Fruit fly (Drosophila melanogaster): ENCODE measurements around the gene Acer.

Gene Acer

dm6 chr2L:8534515-8535295 lies 13.0 kb downstream of the Acer start (continued):
- TF ChIP-seq lmd (GFP tag; IDR thresholded peaks at IDR 0.05) (peak; percentile 95), CG3995 (GFP tag; optimal IDR thresholded peaks at IDR 0.05) (peak; percentile 20), fd96Cb (tag; optimal IDR thresholded peaks at IDR 0.05) (peak; percentile 98), Scr (GFP tag; IDR thresholded peaks at IDR 0.05; ENCODE audit: partially characterized antibody) (peak; percentile 41), CrebB (tag; optimal IDR thresholded peaks at IDR 0.05) (peak; percentile 92), tup (GFP tag; optimal IDR thresholded peaks at IDR 0.05) (peak; percentile 81), CoRest (tag; optimal IDR thresholded peaks at IDR 0.05) (peak; percentile 97), p53 (GFP tag; optimal IDR thresholded peaks at IDR 0.05) (peak; percentile 57), YL-1 (GFP tag; optimal IDR thresholded peaks at IDR 0.05) (peak; percentile 80), CG3281 (GFP tag; optimal IDR thresholded peaks at IDR 0.05) (peak; percentile 90), CG4730 (GFP tag; IDR thresholded peaks at IDR 0.05) (peak; percentile 87), lov (optimal IDR thresholded peaks at IDR 0.05) (no peak), lov (GFP tag; IDR thresholded peaks at IDR 0.05) (peak; percentile 86; the same call in 2 of the 3 replicates), NC2α (GFP tag; optimal IDR thresholded peaks at IDR 0.05) (peak; percentile 57), CG16813 (GFP tag; IDR thresholded peaks at IDR 0.05; ENCODE audit: partially characterized antibody) (no peak), az2 (GFP tag; optimal IDR thresholded peaks at IDR 0.05) (peak; percentile 95), dysf (GFP tag; IDR thresholded peaks at IDR 0.05) (peak; percentile 95), CG12391 (tag; optimal IDR thresholded peaks at IDR 0.05) (peak; percentile 96), Abd-B (GFP tag; optimal IDR thresholded peaks at IDR 0.05) (peak; percentile 96), Dref (GFP tag; IDR thresholded peaks at IDR 0.05) (no peak), ro (GFP tag; IDR thresholded peaks at IDR 0.05) (peak; percentile 90), zen (tag; optimal IDR thresholded peaks at IDR 0.05) (peak; percentile 89), CG7357 (GFP tag; IDR thresholded peaks at IDR 0.05) (peak; percentile 89), CG12236 (GFP tag; optimal IDR thresholded peaks at IDR 0.05) (peak; percentile 71), CG12219 (GFP tag; optimal IDR thresholded peaks at IDR 0.05) (peak; percentile 97), CG8089 (GFP tag; optimal IDR thresholded peaks at IDR 0.05) (peak; percentile 83), CG17912 (GFP tag; optimal IDR thresholded peaks at IDR 0.05) (peak; percentile 85), CG13123 (GFP tag; optimal IDR thresholded peaks at IDR 0.05) (peak; percentile 87), HLH4C (GFP tag; IDR thresholded peaks at IDR 0.05; ENCODE audit: partially characterized antibody) (0 out of 3 replicates have a peak, but pooled peaks have one; percentile 54), mirr (GFP tag; optimal IDR thresholded peaks at IDR 0.05) (peak; percentile 56), scrt (GFP tag; optimal IDR thresholded peaks at IDR 0.05) (peak; percentile 85), CG1602 (GFP tag; optimal IDR thresholded peaks at IDR 0.05) (peak; percentile 93), C15 (GFP tag; IDR thresholded peaks at IDR 0.05) (peak; percentile 68; the same call in 1 of the 3 replicates), CG14965 (GFP tag; optimal IDR thresholded peaks at IDR 0.05; ENCODE audit: borderline replicate concordance) (no peak), CG6654 (GFP tag; optimal IDR thresholded peaks at IDR 0.05) (peak; percentile 89), ap (GFP tag; IDR thresholded peaks at IDR 0.05) (peak; percentile 93), CG4404 (GFP tag; IDR thresholded peaks at IDR 0.05) (peak; percentile 79), emc (GFP tag; optimal IDR thresholded peaks at IDR 0.05) (peak; percentile 59), pan (optimal IDR thresholded peaks at IDR 0.05) (no peak), pan (GFP tag; optimal IDR thresholded peaks at IDR 0.05 in 1 of 2, IDR thresholded peaks at IDR 0.05 in 1 of 2) (peak in 1 of 2 experiments; percentile 96), CHES-1-like (GFP tag; optimal IDR thresholded peaks at IDR 0.05) (peak; percentile 42), eve (GFP tag; optimal IDR thresholded peaks at IDR 0.05) (peak in 1 of 2 experiments; percentile 99), CG14860 (GFP tag; IDR thresholded peaks at IDR 0.05; ENCODE audit: partially characterized antibody) (peak; percentile 72), CG6791 (GFP tag; IDR thresholded peaks at IDR 0.05; ENCODE audit: partially characterized antibody) (no peak; the same call in 2 of the 3 replicates), chif (GFP tag; optimal IDR thresholded peaks at IDR 0.05) (peak; percentile 84 to 90), CG18262 (tag; optimal IDR thresholded peaks at IDR 0.05) (peak; percentile 95), caup (GFP tag; optimal IDR thresholded peaks at IDR 0.05; ENCODE audit: severe bottlenecking) (peak; percentile 67), seq (GFP tag; IDR thresholded peaks at IDR 0.05) (peak; percentile 96), z (GFP tag; IDR thresholded peaks at IDR 0.05) (peak; percentile 35; the same call in 1 of the 3 replicates)
